Fruit fly (Drosophila melanogaster): Measurements from ENCODE around the gene CG14109.

dm6 chr3L:13410999-13411398, 29.7 kb upstream of the CG14109 start:
- no peak for TF ChIP-seq pan (optimal IDR thresholded peaks at IDR 0.05)
- TF ChIP-seq CG8478 (optimal IDR thresholded peaks at IDR 0.05): no peak
- TF ChIP-seq usp (GFP tag; optimal IDR thresholded peaks at IDR 0.05): no peak
- no peak for TF ChIP-seq psq (optimal IDR thresholded peaks at IDR 0.05)
- no peak for TF ChIP-seq EcR (GFP tag; optimal IDR thresholded peaks at IDR 0.05)
- TF ChIP-seq Dll (optimal IDR thresholded peaks at IDR 0.05): no peak

Data from whole organism.